Worm (Caenorhabditis elegans): Measurements from ENCODE around the gene mig-13.

DNA sequence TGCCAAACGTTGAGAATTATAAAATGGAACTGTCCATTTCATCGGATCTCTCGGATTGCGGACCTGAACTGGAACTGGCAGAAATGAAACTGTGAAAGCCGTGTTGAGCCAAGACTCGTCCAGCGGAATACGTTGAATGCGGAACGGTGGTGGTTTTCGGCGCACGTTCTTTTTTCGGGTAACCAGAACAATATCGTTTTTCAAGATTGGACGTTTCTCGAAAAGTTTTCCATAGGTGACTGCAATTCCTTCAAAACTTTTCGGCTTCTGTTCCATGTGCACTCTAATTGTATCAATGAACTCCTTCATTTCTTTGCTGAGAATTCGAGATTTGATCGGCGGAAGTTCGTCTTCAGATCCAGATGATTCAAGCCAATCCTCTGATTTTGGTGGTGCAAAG, 44.8 kb upstream of the mig-13 start:
- TF ChIP-seq irx-1 (tag; optimal IDR thresholded peaks at IDR 0.05) = no peak
- TF ChIP-seq mab-9 (GFP tag; IDR thresholded peaks at IDR 0.05) = no peak
- TF ChIP-seq hlh-4 (tag; optimal IDR thresholded peaks at IDR 0.05) = no peak
- no peak for TF ChIP-seq ama-1 (optimal IDR thresholded peaks at IDR 0.05)
- TF ChIP-seq jun-1 (tag; optimal IDR thresholded peaks at IDR 0.05) = no peak
- TF ChIP-seq nhr-28 (tag; optimal IDR thresholded peaks at IDR 0.05) = no peak
- TF ChIP-seq lsy-2 (tag; optimal IDR thresholded peaks at IDR 0.05) = no peak
- TF ChIP-seq tlp-1 (tag; optimal IDR thresholded peaks at IDR 0.05) = no peak
- no peak for TF ChIP-seq skn-1 (tag; optimal IDR thresholded peaks at IDR 0.05)
- no peak for TF ChIP-seq unc-86 (tag; optimal IDR thresholded peaks at IDR 0.05)

Measured in whole organism, L1 larva.